Worm (Caenorhabditis elegans) whole organism, L2 larva: ENCODE results near the gene W01H2.2.
A peak's percentile ranks its signal among the peaks of the same experiment; 100 is the strongest.

Experiments used
- C34F6.9 ChIP-seq: fragments of 150-350 bp; optimal IDR thresholded peaks from 2 replicates; lab custom pipeline; 2014; ENCODE audit warnings: missing biosample characterization, missing genetic modification characterization
- F13H6.1 ChIP-seq: sonication (generic microtip); optimal IDR thresholded peaks from 2 replicates; lab custom pipeline; 2016; ENCODE audit warnings: missing genetic modification characterization, missing compliant biosample characterization
- R02D3.7 ChIP-seq: fragments of 150-350 bp; optimal IDR thresholded peaks from 2 replicates; lab custom pipeline; 2014; ENCODE audit warnings: missing biosample characterization, missing genetic modification characterization
- ZK546.5 ChIP-seq: sonication (generic microtip); optimal IDR thresholded peaks from 2 replicates; lab custom pipeline; 2017; ENCODE audit warnings: missing biosample characterization, missing genetic modification characterization
- blmp-1 ChIP-seq: sonication (generic microtip); optimal IDR thresholded peaks from 2 replicates; lab custom pipeline; 2017; ENCODE audit warnings: missing genetic modification characterization, mild to moderate bottlenecking, missing compliant biosample characterization, antibody characterized with exemption, moderate library complexity; ENCODE audit not compliant: insufficient read depth
- crh-2 ChIP-seq: sonication (generic microtip); optimal IDR thresholded peaks from 2 replicates; lab custom pipeline; 2017; ENCODE audit warnings: missing biosample characterization, missing genetic modification characterization
- dmd-4 ChIP-seq: sonication (generic microtip); optimal IDR thresholded peaks from 2 replicates; lab custom pipeline; 2017; ENCODE audit warnings: missing biosample characterization, missing genetic modification characterization
- egl-27 ChIP-seq: sonication (generic microtip); optimal IDR thresholded peaks from 3 replicates; lab custom pipeline; 2017; ENCODE audit warnings: missing biosample characterization, missing genetic modification reagents, missing genetic modification characterization
- elt-1 ChIP-seq: fragments of 150-350 bp; optimal IDR thresholded peaks from 2 replicates; lab custom pipeline; 2014; ENCODE audit warnings: missing biosample characterization, missing genetic modification characterization
- elt-3 ChIP-seq: sonication (generic microtip); optimal IDR thresholded peaks from 2 replicates; lab custom pipeline; 2017; ENCODE audit warnings: missing biosample characterization, missing genetic modification characterization
- fos-1 ChIP-seq: fragments of 150-350 bp; optimal IDR thresholded peaks from 2 replicates; lab custom pipeline; 2014; ENCODE audit warnings: missing biosample characterization, missing genetic modification characterization
- gmeb-1 ChIP-seq: fragments of 150-350 bp; optimal IDR thresholded peaks from 2 replicates; lab custom pipeline; 2014; ENCODE audit warnings: missing biosample characterization, missing genetic modification characterization
- lin-11 ChIP-seq: fragments of 150-350 bp; sonication (generic microtip); optimal IDR thresholded peaks from 2 replicates; lab custom pipeline; 2014; ENCODE audit warnings: missing biosample characterization, missing genetic modification characterization, inconsistent platforms, mixed read lengths
- lin-13 ChIP-seq: fragments of 150-350 bp; optimal IDR thresholded peaks from 2 replicates; lab custom pipeline; 2014; ENCODE audit warnings: missing biosample characterization, missing genetic modification reagents, missing genetic modification characterization
- lin-39 ChIP-seq: fragments of 150-350 bp; optimal IDR thresholded peaks from 2 replicates; lab custom pipeline; 2014; ENCODE audit warnings: missing biosample characterization, missing genetic modification reagents, missing genetic modification characterization
- lsy-2 ChIP-seq, 2 experiments: fragments of 150-350 bp in 1 of 2; sonication (generic microtip) in 1 of 2; optimal IDR thresholded peaks; 2 replicates each; lab custom pipeline; 2014 to 2017; ENCODE audit warnings: missing biosample characterization in 2 of 2, missing genetic modification characterization in 2 of 2
- mab-5 ChIP-seq: fragments of 150-350 bp; optimal IDR thresholded peaks from 2 replicates; lab custom pipeline; 2014; ENCODE audit warnings: missing biosample characterization, missing genetic modification characterization
- mdl-1 ChIP-seq, 2 experiments: fragments of 150-350 bp in 1 of 2; sonication (generic microtip) in 1 of 2; optimal IDR thresholded peaks; 2 replicates each; lab custom pipeline; 2017; ENCODE audit warnings: missing biosample characterization in 2 of 2, missing genetic modification characterization in 2 of 2
- nhr-11 ChIP-seq: fragments of 150-350 bp; optimal IDR thresholded peaks from 2 replicates; lab custom pipeline; 2014; ENCODE audit warnings: missing biosample characterization, missing genetic modification characterization
- nhr-129 ChIP-seq: fragments of 150-350 bp; optimal IDR thresholded peaks from 2 replicates; lab custom pipeline; 2014; ENCODE audit warnings: missing biosample characterization, missing genetic modification characterization
- nhr-21 ChIP-seq: fragments of 150-350 bp; optimal IDR thresholded peaks from 2 replicates; lab custom pipeline; 2014; ENCODE audit warnings: missing biosample characterization, missing genetic modification characterization
- nhr-23 ChIP-seq: fragments of 150-350 bp; optimal IDR thresholded peaks from 2 replicates; lab custom pipeline; 2014; ENCODE audit warnings: missing biosample characterization, missing genetic modification reagents, missing genetic modification characterization
- nhr-237 ChIP-seq: fragments of 150-350 bp; optimal IDR thresholded peaks from 2 replicates; lab custom pipeline; 2014; ENCODE audit warnings: missing biosample characterization, missing genetic modification characterization
- nhr-25 ChIP-seq: fragments of 150-350 bp; sonication (generic microtip); optimal IDR thresholded peaks from 3 replicates; lab custom pipeline; 2014; ENCODE audit warnings: missing biosample characterization, missing genetic modification characterization
- nhr-6 ChIP-seq: fragments of 150-350 bp; optimal IDR thresholded peaks from 2 replicates; lab custom pipeline; 2014; ENCODE audit warnings: missing biosample characterization, missing genetic modification characterization
- nhr-77 ChIP-seq: fragments of 150-350 bp; optimal IDR thresholded peaks from 2 replicates; lab custom pipeline; 2014; ENCODE audit warnings: missing biosample characterization, missing genetic modification characterization
- peb-1 ChIP-seq: fragments of 150-350 bp; optimal IDR thresholded peaks from 2 replicates; lab custom pipeline; 2014; ENCODE audit warnings: missing biosample characterization, missing genetic modification characterization
- skn-1 ChIP-seq: sonication (generic microtip); optimal IDR thresholded peaks from 2 replicates; lab custom pipeline; 2017; ENCODE audit warnings: missing biosample characterization, missing genetic modification characterization
- sma-3 ChIP-seq: sonication (generic microtip); optimal IDR thresholded peaks from 2 replicates; lab custom pipeline; 2016; ENCODE audit warnings: missing genetic modification reagents, missing genetic modification characterization, missing compliant biosample characterization
- sma-9 ChIP-seq, 2 experiments: fragments of 150-350 bp in 1 of 2; sonication (generic microtip) in 1 of 2; optimal IDR thresholded peaks; 2 replicates each; lab custom pipeline; 2014 to 2016; ENCODE audit warnings: missing genetic modification characterization in 2 of 2, mild to moderate bottlenecking in 1 of 2, missing biosample characterization in 1 of 2, missing compliant biosample characterization in 1 of 2, missing genetic modification reagents in 1 of 2, moderate library complexity in 1 of 2
- snpc-4 ChIP-seq: fragments of 150-350 bp; optimal IDR thresholded peaks from 2 replicates; lab custom pipeline; 2014; ENCODE audit warnings: missing biosample characterization, missing genetic modification characterization
- unc-39 ChIP-seq: fragments of 150-350 bp; optimal IDR thresholded peaks from 2 replicates; lab custom pipeline; 2014; ENCODE audit warnings: missing biosample characterization, missing genetic modification characterization
- unc-55 ChIP-seq: fragments of 150-350 bp; sonication (generic microtip); optimal IDR thresholded peaks from 3 replicates; lab custom pipeline; 2014; ENCODE audit warnings: missing biosample characterization, missing genetic modification reagents, missing genetic modification characterization
- unc-62 ChIP-seq: fragments of 150-350 bp; optimal IDR thresholded peaks from 2 replicates; lab custom pipeline; 2014; ENCODE audit warnings: missing biosample characterization, missing genetic modification reagents, missing genetic modification characterization
- zag-1 ChIP-seq: fragments of 150-350 bp; optimal IDR thresholded peaks from 2 replicates; lab custom pipeline; 2014; ENCODE audit warnings: missing biosample characterization, missing genetic modification characterization
- ztf-1 ChIP-seq: fragments of 200-800 bp; sonication (Bioruptor generic); conservative IDR thresholded peaks from 2 replicates; pipeline ENCODE4 v1.3.6; 2022; ENCODE audit warnings: missing genetic modification characterization, missing compliant biosample characterization
- ztf-11 ChIP-seq: sonication (generic microtip); optimal IDR thresholded peaks from 2 replicates; lab custom pipeline; 2017; ENCODE audit warnings: missing biosample characterization, missing genetic modification characterization
- ztf-4 ChIP-seq: fragments of 150-350 bp; optimal IDR thresholded peaks from 2 replicates; lab custom pipeline; 2014; ENCODE audit warnings: missing biosample characterization, missing genetic modification characterization

Gene W01H2.2

ce11 chrX:4245124-4245523 is 26.9 kb upstream of the W01H2.2 start:
- no peak for TF ChIP-seq dmd-4
- peak; percentile 76 for TF ChIP-seq sma-9 (GFP tag; optimal IDR thresholded peaks at IDR 0.05; lab: Kevin White, UChicago)
- no peak for TF ChIP-seq sma-9 (tag; optimal IDR thresholded peaks at IDR 0.05; lab: Kevin White, UChicago)
- TF ChIP-seq fos-1 (tag; lab: Kevin White, UChicago): peak; percentile 14
- peak; percentile 75 for TF ChIP-seq crh-2 (tag; lab: Kevin White, UChicago)
- TF ChIP-seq, all 48 proteins: peak for 3

ce11 chrX:4244489-4245123 is 26.3 kb upstream of the W01H2.2 start:
- no peak for TF ChIP-seq nhr-25 (tag; lab: Kevin White, UChicago)
- TF ChIP-seq gmeb-1 (tag; lab: Kevin White, UChicago): peak; percentile 8
- TF ChIP-seq zag-1 (tag; lab: Kevin White, UChicago): no peak
- peak; percentile 69 for TF ChIP-seq crh-2 (tag; lab: Kevin White, UChicago)
- TF ChIP-seq nhr-129 (tag; lab: Kevin White, UChicago): peak; percentile 1
- peak; percentile 66 for TF ChIP-seq sma-9 (GFP tag; optimal IDR thresholded peaks at IDR 0.05; lab: Kevin White, UChicago)
- no peak for TF ChIP-seq sma-9 (tag; optimal IDR thresholded peaks at IDR 0.05; lab: Kevin White, UChicago)
- TF ChIP-seq nhr-77 (tag; lab: Kevin White, UChicago): no peak
- TF ChIP-seq sma-3 (GFP tag; lab: Kevin White, UChicago): peak; percentile 15
- no peak for TF ChIP-seq dmd-4
- peak in 1 of 2 experiments; percentile 37 for TF ChIP-seq mdl-1 (tag; optimal IDR thresholded peaks at IDR 0.05; lab: Kevin White, UChicago)
- TF ChIP-seq mab-5 (tag; lab: Kevin White, UChicago): no peak
- no peak for TF ChIP-seq snpc-4 (tag; lab: Kevin White, UChicago)
- no peak for TF ChIP-seq elt-1 (tag; lab: Kevin White, UChicago)
- no peak for TF ChIP-seq lsy-2 (tag; optimal IDR thresholded peaks at IDR 0.05; lab: Kevin White, UChicago)
- TF ChIP-seq nhr-6 (tag; lab: Kevin White, UChicago): peak; percentile 9

ce11 chrX:4238971-4239370 is 20.7 kb upstream of the W01H2.2 start:
- TF ChIP-seq nhr-23 (tag; lab: Kevin White, UChicago): no peak
- no peak for TF ChIP-seq nhr-6 (tag; lab: Kevin White, UChicago)
- TF ChIP-seq crh-2 (tag; lab: Kevin White, UChicago): no peak
- no peak for TF ChIP-seq F13H6.1
- no peak for TF ChIP-seq elt-1 (tag; lab: Kevin White, UChicago)
- TF ChIP-seq lsy-2 (tag; optimal IDR thresholded peaks at IDR 0.05; lab: Kevin White, UChicago): no peak
- TF ChIP-seq nhr-129 (tag; lab: Kevin White, UChicago): no peak
- TF ChIP-seq sma-9 (GFP tag; optimal IDR thresholded peaks at IDR 0.05; lab: Kevin White, UChicago): peak; percentile 69
- TF ChIP-seq sma-9 (tag; optimal IDR thresholded peaks at IDR 0.05; lab: Kevin White, UChicago): no peak
- TF ChIP-seq, all 48 proteins: peak for 1

- TF ChIP-seq ZK546.5 (tag; lab: Kevin White, UChicago) (no peak), R02D3.7 (no peak), nhr-25 (tag; lab: Kevin White, UChicago) (no peak), unc-55 (GFP tag; lab: Kevin White, UChicago) (no peak)
These were observed 17.5 kb upstream of the W01H2.2 start, which contains the start of gene rab-37 for ce11 chrX:4235752-4236151. Gene rab-37, minus strand, starts transcription at chrX:4235852.

ce11 chrX:4222779-4223387 is 4.6 kb upstream of the W01H2.2 start:
- TF ChIP-seq nhr-77 (tag; lab: Kevin White, UChicago): no peak
- no peak for TF ChIP-seq ZK546.5 (tag; lab: Kevin White, UChicago)
- no peak for TF ChIP-seq peb-1
- no peak for TF ChIP-seq zag-1 (tag; lab: Kevin White, UChicago)
- peak; percentile 34 for TF ChIP-seq nhr-237 (tag; lab: Kevin White, UChicago)
- TF ChIP-seq F13H6.1: peak; percentile 97
- peak; percentile 77 for TF ChIP-seq lin-11
- TF ChIP-seq unc-39 (tag; lab: Kevin White, UChicago): no peak
- TF ChIP-seq R02D3.7: no peak
- TF ChIP-seq skn-1 (tag; lab: Kevin White, UChicago): no peak
- TF ChIP-seq ztf-1 (GFP tag; lab: Robert Waterston, UW): no peak
- TF ChIP-seq elt-1 (tag; lab: Kevin White, UChicago): peak; percentile 44
- TF ChIP-seq nhr-21: peak; percentile 91
- peak; percentile 39 for TF ChIP-seq snpc-4 (tag; lab: Kevin White, UChicago)
- TF ChIP-seq unc-62: peak; percentile 42
- peak; percentile 84 for TF ChIP-seq egl-27 (tag; lab: Kevin White, UChicago)
- no peak for TF ChIP-seq blmp-1 (tag; lab: Kevin White, UChicago)
- peak; percentile 62 for TF ChIP-seq C34F6.9 (tag; lab: Kevin White, UChicago)
- no peak for TF ChIP-seq ztf-11 (tag; lab: Kevin White, UChicago)
- no peak for TF ChIP-seq dmd-4
- TF ChIP-seq gmeb-1 (tag; lab: Kevin White, UChicago): peak; percentile 76
- peak; percentile 39 to 81 for TF ChIP-seq lsy-2 (tag; optimal IDR thresholded peaks at IDR 0.05; lab: Kevin White, UChicago)
- no peak for TF ChIP-seq nhr-11 (tag; lab: Kevin White, UChicago)
- peak; percentile 48 for TF ChIP-seq lin-13 (GFP tag; lab: Kevin White, UChicago)
- no peak for TF ChIP-seq nhr-23 (tag; lab: Kevin White, UChicago)
- TF ChIP-seq elt-3 (tag; lab: Kevin White, UChicago): no peak
- peak; percentile 82 for TF ChIP-seq mab-5 (tag; lab: Kevin White, UChicago)
- no peak for TF ChIP-seq fos-1 (tag; lab: Kevin White, UChicago)
- TF ChIP-seq sma-9 (GFP tag; optimal IDR thresholded peaks at IDR 0.05; lab: Kevin White, UChicago): peak; percentile 83
- no peak for TF ChIP-seq sma-9 (tag; optimal IDR thresholded peaks at IDR 0.05; lab: Kevin White, UChicago)
- peak; percentile 80 for TF ChIP-seq ztf-4 (tag; lab: Kevin White, UChicago)
- no peak for TF ChIP-seq lin-39 (tag; lab: Kevin White, UChicago)
